Fruit fly (Drosophila melanogaster) S2 (cell line): ENCODE measurements around the gene CG11555.

Source experiments
- CG8478 ChIP-seq: fragments of >200 bp; optimal IDR thresholded peaks from 2 replicates; lab custom pipeline; 2018
- CTCF ChIP-seq, 2 experiments: fragments of >200 bp; optimal IDR thresholded peaks; 2 replicates each; lab custom pipeline; 2018

- TF ChIP-seq CG8478 (lab: Kevin White, UChicago) (no peak), CTCF (optimal IDR thresholded peaks at IDR 0.05; lab: Kevin White, UChicago) (no peak)
Measured at dm6 chr2L:305646-306045, 32.0 kb downstream of the CG11555 start, which contains the start of gene Plc21C.
